Fruit fly (Drosophila melanogaster): ENCODE results near the gene CG3345.

CG3345 gene

DNA sequence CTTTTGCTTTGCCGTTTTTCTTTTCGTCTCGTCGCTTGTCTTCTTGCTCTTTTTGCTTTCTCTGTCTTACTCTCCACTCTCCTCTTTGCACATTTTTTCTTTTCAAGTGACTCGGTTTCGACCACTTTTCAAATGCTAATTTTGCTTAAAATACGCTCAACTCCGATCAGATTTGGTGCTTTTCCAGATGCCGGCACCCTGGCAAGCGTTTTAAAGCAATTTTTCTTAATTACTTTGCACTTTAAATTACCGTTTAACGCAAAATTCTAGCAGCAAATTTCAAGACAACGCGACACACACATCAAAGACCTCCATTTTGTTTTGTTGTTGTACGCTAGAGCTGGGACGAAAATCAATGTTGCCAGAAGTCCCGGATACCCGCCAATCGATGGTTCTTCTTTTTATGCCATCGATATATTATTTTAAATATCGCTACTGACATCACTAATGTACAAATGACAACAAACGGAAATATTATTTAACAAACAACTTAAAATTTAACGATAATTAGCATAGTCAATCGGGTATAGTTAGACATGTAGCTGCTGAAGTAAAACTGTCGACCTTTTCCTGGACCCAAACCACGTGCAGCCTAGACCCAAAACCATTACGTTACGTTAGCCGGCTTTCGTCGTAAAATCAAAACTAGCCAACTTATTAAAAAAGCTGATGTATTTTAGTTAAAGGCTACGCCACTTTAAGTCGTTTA lies 18.2 kb upstream of the CG3345 start, which contains the start of gene kis (continued):
- peak; percentile 43 for TF ChIP-seq Dad (GFP tag; optimal IDR thresholded peaks at IDR 0.05)
- no peak for TF ChIP-seq toy (GFP tag; IDR thresholded peaks at IDR 0.05)
- TF ChIP-seq CG9932 (GFP tag; IDR thresholded peaks at IDR 0.05): peak; percentile 70
- peak; percentile 35 for TF ChIP-seq her (GFP tag; optimal IDR thresholded peaks at IDR 0.05)
- no peak for TF ChIP-seq CG14965 (GFP tag; optimal IDR thresholded peaks at IDR 0.05; ENCODE audit: borderline replicate concordance)
- no peak for TF ChIP-seq jigr1 (GFP tag; IDR thresholded peaks at IDR 0.05)
- peak; percentile 88 for TF ChIP-seq YL-1 (GFP tag; optimal IDR thresholded peaks at IDR 0.05)
- TF ChIP-seq CG14441 (GFP tag; IDR thresholded peaks at IDR 0.05): no peak
- peak; percentile 60 for TF ChIP-seq Nf-YC (tag; optimal IDR thresholded peaks at IDR 0.05)
- TF ChIP-seq lmd (GFP tag; IDR thresholded peaks at IDR 0.05): no peak
- peak; percentile 67 for TF ChIP-seq CG2120 (GFP tag; optimal IDR thresholded peaks at IDR 0.05)
- no peak for TF ChIP-seq gce (GFP tag; IDR thresholded peaks at IDR 0.05)
- peak; percentile 11 for TF ChIP-seq ab (GFP tag; optimal IDR thresholded peaks at IDR 0.05)
- TF ChIP-seq CG12659 (GFP tag; optimal IDR thresholded peaks at IDR 0.05): peak; percentile 93
- no peak for TF ChIP-seq klu (GFP tag; IDR thresholded peaks at IDR 0.05)
- peak; percentile 72 for TF ChIP-seq CG10267 (tag; optimal IDR thresholded peaks at IDR 0.05)
- TF ChIP-seq Atf-2 (GFP tag; optimal IDR thresholded peaks at IDR 0.05): no peak
- peak; percentile 35 for TF ChIP-seq kah (GFP tag; optimal IDR thresholded peaks at IDR 0.05)
- peak; percentile 30 for TF ChIP-seq CG12942 (GFP tag; optimal IDR thresholded peaks at IDR 0.05)
- peak; percentile 10 for TF ChIP-seq sima (GFP tag; optimal IDR thresholded peaks at IDR 0.05)
- TF ChIP-seq run (tag; optimal IDR thresholded peaks at IDR 0.05): no peak
- TF ChIP-seq CG8388 (GFP tag; optimal IDR thresholded peaks at IDR 0.05): peak; percentile 8
- peak; percentile 41 for TF ChIP-seq Adf1 (GFP tag; IDR thresholded peaks at IDR 0.05)
- peak; percentile 41; the same call in 1 of the 3 replicates for TF ChIP-seq so (GFP tag; IDR thresholded peaks at IDR 0.05)
- TF ChIP-seq GATAe (GFP tag; conservative IDR thresholded peaks at IDR 0.05): no peak
- no peak for TF ChIP-seq CG32772 (GFP tag; IDR thresholded peaks at IDR 0.05)
- TF ChIP-seq CG13775 (GFP tag; optimal IDR thresholded peaks at IDR 0.05): peak; percentile 21
- TF ChIP-seq CG3726 (GFP tag; IDR thresholded peaks at IDR 0.05): no peak
- peak; percentile 4 for TF ChIP-seq CG4282 (GFP tag; optimal IDR thresholded peaks at IDR 0.05)
- peak; percentile 16 for TF ChIP-seq CG1792 (GFP tag; optimal IDR thresholded peaks at IDR 0.05)
- no peak for TF ChIP-seq HLHmδ (GFP tag; optimal IDR thresholded peaks at IDR 0.05)
- no peak for TF ChIP-seq insv (GFP tag; optimal IDR thresholded peaks at IDR 0.05)
- peak; percentile 63 for TF ChIP-seq Fer1 (GFP tag; optimal IDR thresholded peaks at IDR 0.05)
- no peak for TF ChIP-seq ATbp (GFP tag; optimal IDR thresholded peaks at IDR 0.05)
- no peak for TF ChIP-seq stc (GFP tag; IDR thresholded peaks at IDR 0.05)
- TF ChIP-seq CG11560 (tag; IDR thresholded peaks at IDR 0.05): no peak; the same call in 2 of the 3 replicates
- peak; percentile 45 for TF ChIP-seq Xbp1 (GFP tag; optimal IDR thresholded peaks at IDR 0.05)
- no peak for TF ChIP-seq pan (optimal IDR thresholded peaks at IDR 0.05)
- no peak for TF ChIP-seq pan (GFP tag; optimal IDR thresholded peaks at IDR 0.05 in 1 of 2, IDR thresholded peaks at IDR 0.05 in 1 of 2)
- no peak for TF ChIP-seq CG8281 (tag; optimal IDR thresholded peaks at IDR 0.05)
- peak; percentile 80 for TF ChIP-seq psq (GFP tag; optimal IDR thresholded peaks at IDR 0.05)
- no peak for TF ChIP-seq Sox100B (GFP tag; optimal IDR thresholded peaks at IDR 0.05)
- no peak for TF ChIP-seq gcm2 (GFP tag; optimal IDR thresholded peaks at IDR 0.05)
- TF ChIP-seq seq (GFP tag; IDR thresholded peaks at IDR 0.05): no peak
- TF ChIP-seq chif (GFP tag; optimal IDR thresholded peaks at IDR 0.05): peak in 1 of 2 experiments; percentile 24
- TF ChIP-seq repo (GFP tag; optimal IDR thresholded peaks at IDR 0.05): peak; percentile 12
- TF ChIP-seq Side (GFP tag; optimal IDR thresholded peaks at IDR 0.05): peak; percentile 34
- TF ChIP-seq CG42726 (GFP tag; IDR thresholded peaks at IDR 0.05; ENCODE audit: partially characterized antibody): peak; percentile 97
- no peak for TF ChIP-seq fd64A (GFP tag; optimal IDR thresholded peaks at IDR 0.05)
- peak; percentile 98 for TF ChIP-seq CG13287 (GFP tag; IDR thresholded peaks at IDR 0.05; ENCODE audit: partially characterized antibody)
- TF ChIP-seq CG3995 (GFP tag; optimal IDR thresholded peaks at IDR 0.05): peak; percentile 75
